Worm (Caenorhabditis elegans) whole organism, late embryonic: Measurements from ENCODE around the gene ZK6.8.

Experiments used
- ama-1 ChIP-seq: fragments of 150-350 bp; optimal IDR thresholded peaks from 2 replicates; lab custom pipeline; 2014
- odd-2 ChIP-seq: sonication (generic microtip); optimal IDR thresholded peaks from 2 replicates; lab custom pipeline; 2017; ENCODE audit warnings: antibody characterized with exemption, mild to moderate bottlenecking, missing genetic modification characterization, missing compliant biosample characterization
- pha-4 ChIP-seq: fragments of 150-350 bp; optimal IDR thresholded peaks from 2 replicates; lab custom pipeline; 2018; ENCODE audit warnings: missing biosample characterization, missing genetic modification reagents, missing genetic modification characterization
- unc-3 ChIP-seq, 2 experiments: fragments of 200-800 bp in 1 of 2; sonication (Bioruptor generic) in 1 of 2; sonication (generic microtip) in 1 of 2; conservative IDR thresholded peaks in 1 of 2; optimal IDR thresholded peaks in 1 of 2; 2 replicates each; pipeline versions ENCODE4 v1.3.6 to Lab custom; 2016 to 2022; ENCODE audit warnings: missing compliant biosample characterization in 2 of 2, missing genetic modification characterization in 2 of 2, missing genetic modification reagents in 1 of 2

DNA sequence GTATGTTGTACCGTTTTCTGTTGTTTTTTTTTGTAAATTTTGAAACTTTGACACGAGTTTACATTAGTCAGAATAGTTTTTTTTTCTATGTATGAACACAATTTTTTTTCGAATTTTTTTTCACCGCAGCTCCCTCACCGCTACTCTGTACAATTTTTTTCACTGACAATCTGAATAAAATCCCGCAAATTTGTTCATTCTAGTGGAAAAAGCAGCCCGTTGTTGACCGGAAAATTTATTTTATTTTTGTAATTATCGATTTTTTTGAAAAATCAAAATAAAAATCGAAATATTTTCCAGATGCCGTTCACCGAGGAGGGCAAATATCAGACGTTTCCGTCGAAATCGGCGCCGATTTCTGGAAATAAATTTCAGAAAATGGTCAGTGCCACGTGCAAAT is 22.2 kb upstream of the ZK6.8 start, which contains the start of gene T22H9.1:
- TF ChIP-seq unc-3 (GFP tag; conservative IDR thresholded peaks at IDR 0.05; lab: Robert Waterston, UW): no peak
- no peak for TF ChIP-seq unc-3 (tag; optimal IDR thresholded peaks at IDR 0.05; lab: Kevin White, UChicago)
- no peak for TF ChIP-seq pha-4
- no peak for TF ChIP-seq ama-1 (lab: Kevin White, UChicago)
- no peak for TF ChIP-seq odd-2 (tag; lab: Kevin White, UChicago)
